Worm (Caenorhabditis elegans) whole organism, young adult: ENCODE data around the gene F47B8.2.

Experiments used
- F52B5.7 ChIP-seq: sonication (generic microtip); optimal IDR thresholded peaks from 2 replicates; lab custom pipeline; 2016; ENCODE audit warnings: mild to moderate bottlenecking, missing genetic modification characterization, missing compliant biosample characterization
- bed-2 ChIP-seq: fragments of 200-800 bp; sonication (Bioruptor generic); IDR thresholded peaks from 2 replicates; pipeline ENCODE4 v1.3.6; 2022; ENCODE audit warnings: missing genetic modification reagents, missing genetic modification characterization, missing compliant biosample characterization
- ccch-3 ChIP-seq: fragments of 200-800 bp; sonication (Bioruptor generic); optimal IDR thresholded peaks from 2 replicates; lab custom pipeline; 2018; ENCODE audit warnings: mild to moderate bottlenecking, missing genetic modification characterization, missing compliant biosample characterization
- let-526 ChIP-seq: fragments of 200-800 bp; sonication (Bioruptor generic); IDR thresholded peaks from 2 replicates; pipeline ENCODE4 v1.3.6; 2022; ENCODE audit warnings: missing genetic modification reagents, missing genetic modification characterization, missing compliant biosample characterization
- nhr-90 ChIP-seq: sonication (generic microtip); optimal IDR thresholded peaks from 2 replicates; lab custom pipeline; 2016; ENCODE audit warnings: missing genotype, mild to moderate bottlenecking, missing genetic modification characterization, missing compliant biosample characterization

DNA sequence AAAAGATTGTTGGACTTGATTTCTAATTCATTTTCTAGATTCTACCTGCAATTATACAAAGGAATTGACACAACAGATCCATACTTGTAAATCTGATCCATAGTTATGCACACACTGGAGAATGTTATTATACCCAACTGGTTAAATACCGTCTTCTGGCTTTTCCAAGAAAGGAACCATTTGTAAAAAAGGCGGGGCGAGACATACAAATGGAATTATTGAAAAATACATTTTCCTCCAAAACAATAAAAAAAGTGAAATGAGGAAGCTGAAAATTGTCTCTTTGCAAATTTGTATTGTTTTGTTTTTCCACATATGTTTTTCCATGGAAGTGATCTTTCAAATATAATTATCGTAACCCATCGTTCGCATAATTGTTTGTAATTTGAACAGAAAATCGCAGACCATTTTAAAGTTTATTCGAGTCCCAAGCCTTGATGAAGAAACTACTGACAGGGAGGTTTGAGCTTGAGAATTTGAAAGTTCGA is 34.2 kb downstream of the F47B8.2 start, which contains the start of the genes srt-74 and F40G12.9:
- TF ChIP-seq F52B5.7 (no peak), ccch-3 (GFP tag; lab: Kevin White, UChicago) (no peak), bed-2 (GFP tag; lab: Robert Waterston, UW) (no peak), let-526 (GFP tag; lab: Robert Waterston, UW) (no peak), nhr-90 (tag; lab: Kevin White, UChicago) (no peak)
